Fruit fly (Drosophila melanogaster): ENCODE results near the gene Acbp3.
A peak's percentile ranks its signal among the peaks of the same experiment; 100 is the strongest.

The Acbp3 gene

DNA sequence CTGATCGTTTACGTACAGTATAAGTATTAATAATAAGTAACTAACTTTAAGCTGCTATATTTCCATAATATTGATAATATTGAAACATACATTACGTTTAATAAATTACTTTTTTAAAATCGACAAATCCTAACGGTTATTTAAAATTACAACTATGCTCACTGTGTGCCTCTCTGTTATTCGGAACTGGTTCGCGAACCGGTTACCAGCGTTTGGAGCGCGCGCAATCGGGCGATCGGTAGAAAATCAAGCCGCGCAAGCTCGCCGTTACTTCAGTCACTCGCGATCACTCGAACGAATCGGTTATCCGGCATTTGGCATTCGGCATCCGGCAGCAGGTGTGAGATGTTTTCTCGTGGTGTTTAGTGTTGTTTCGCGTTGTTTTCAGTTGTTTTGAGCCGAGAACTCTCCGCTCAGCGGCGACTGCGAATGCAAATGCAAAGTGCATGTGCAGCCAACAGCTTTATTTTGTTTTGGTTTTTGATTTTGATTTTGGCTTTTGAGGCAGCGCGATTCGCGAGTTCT, 36.1 kb upstream of the Acbp3 start, which contains the start of gene form3 (continued):
- TF ChIP-seq CG12659 (GFP tag; optimal IDR thresholded peaks at IDR 0.05), result no peak
- TF ChIP-seq CG14050 (GFP tag; IDR thresholded peaks at IDR 0.05), result no peak
- TF ChIP-seq CG7372 (GFP tag; IDR thresholded peaks at IDR 0.05), result no peak
- TF ChIP-seq corto (GFP tag; optimal IDR thresholded peaks at IDR 0.05), result no peak
- TF ChIP-seq CG1603 (tag; optimal IDR thresholded peaks at IDR 0.05), result no peak
- peak; percentile 12 for TF ChIP-seq nom (GFP tag; optimal IDR thresholded peaks at IDR 0.05)
- TF ChIP-seq Max (GFP tag; optimal IDR thresholded peaks at IDR 0.05), result no peak
- no peak for TF ChIP-seq Atf6 (GFP tag; IDR thresholded peaks at IDR 0.05)
- TF ChIP-seq mld (GFP tag; IDR thresholded peaks at IDR 0.05; ENCODE audit: partially characterized antibody), result no peak
- TF ChIP-seq chm (GFP tag; IDR thresholded peaks at IDR 0.05), result peak; percentile 50; the same call in 1 of the 2 replicates
- TF ChIP-seq Spps (tag; optimal IDR thresholded peaks at IDR 0.05), result no peak
- no peak for TF ChIP-seq Doc3 (GFP tag; IDR thresholded peaks at IDR 0.05; ENCODE audit: partially characterized antibody)
- peak; percentile 46; the same call in 1 of the 2 replicates for TF ChIP-seq Rfx (GFP tag; IDR thresholded peaks at IDR 0.05)
- TF ChIP-seq NFAT (GFP tag; IDR thresholded peaks at IDR 0.05), result 0 out of 2 replicates have a peak, but pooled peaks have one; percentile 16
- peak; percentile 39; the same call in 1 of the 4 replicates for TF ChIP-seq chinmo (GFP tag; IDR thresholded peaks at IDR 0.05; ENCODE audit: partially characterized antibody)
- no peak for TF ChIP-seq zen2 (GFP tag; IDR thresholded peaks at IDR 0.05; ENCODE audit: partially characterized antibody)
- TF ChIP-seq zfh1 (GFP tag; IDR thresholded peaks at IDR 0.05), result 0 out of 3 replicates have a peak, but pooled peaks have one; percentile 8
- no peak for TF ChIP-seq ttk (GFP tag; IDR thresholded peaks at IDR 0.05)
- no peak for TF ChIP-seq dan (GFP tag; IDR thresholded peaks at IDR 0.05)
- no peak for TF ChIP-seq CG15479 (GFP tag; optimal IDR thresholded peaks at IDR 0.05)
- TF ChIP-seq pb (GFP tag; optimal IDR thresholded peaks at IDR 0.05), result no peak
- no peak for TF ChIP-seq CG12299 (tag; optimal IDR thresholded peaks at IDR 0.05)
- TF ChIP-seq Dfd (GFP tag; optimal IDR thresholded peaks at IDR 0.05), result no peak
- TF ChIP-seq CG31365 (tag; optimal IDR thresholded peaks at IDR 0.05), result no peak
- no peak for TF ChIP-seq tap (tag; optimal IDR thresholded peaks at IDR 0.05)
- peak; percentile 25; the same call in 1 of the 2 replicates for TF ChIP-seq slbo (GFP tag; IDR thresholded peaks at IDR 0.05)
- no peak for TF ChIP-seq CG4360 (GFP tag; IDR thresholded peaks at IDR 0.05)
- no peak for TF ChIP-seq CG12155 (GFP tag; optimal IDR thresholded peaks at IDR 0.05)
- TF ChIP-seq CG32767 (GFP tag; IDR thresholded peaks at IDR 0.05), result no peak
- TF ChIP-seq so (GFP tag; IDR thresholded peaks at IDR 0.05), result no peak
- TF ChIP-seq CG11093 (GFP tag; IDR thresholded peaks at IDR 0.05), result no peak
- no peak for TF ChIP-seq CG16779 (GFP tag; IDR thresholded peaks at IDR 0.05)
- TF ChIP-seq CG9609 (GFP tag; optimal IDR thresholded peaks at IDR 0.05), result no peak
- no peak for TF ChIP-seq CG3407 (GFP tag; optimal IDR thresholded peaks at IDR 0.05)
- no peak for TF ChIP-seq abd-A (tag; optimal IDR thresholded peaks at IDR 0.05)
- TF ChIP-seq Bdp1 (GFP tag; optimal IDR thresholded peaks at IDR 0.05), result no peak
- TF ChIP-seq ranshi (GFP tag; IDR thresholded peaks at IDR 0.05), result peak; percentile 21; the same call in 1 of the 2 replicates
- TF ChIP-seq gro (GFP tag; optimal IDR thresholded peaks at IDR 0.05), result no peak
- TF ChIP-seq seq (GFP tag; IDR thresholded peaks at IDR 0.05), result no peak
- TF ChIP-seq CG34376 (GFP tag; optimal IDR thresholded peaks at IDR 0.05), result no peak
- TF ChIP-seq bbx (GFP tag; IDR thresholded peaks at IDR 0.05; ENCODE audit: partially characterized antibody), result 0 out of 2 replicates have a peak, but pooled peaks have one; percentile 52
- TF ChIP-seq CG14860 (GFP tag; IDR thresholded peaks at IDR 0.05; ENCODE audit: partially characterized antibody), result no peak
- peak; percentile 98 for TF ChIP-seq CG15514 (GFP tag; optimal IDR thresholded peaks at IDR 0.05)
- no peak for TF ChIP-seq fd102C (GFP tag; optimal IDR thresholded peaks at IDR 0.05)
- TF ChIP-seq stc (GFP tag; IDR thresholded peaks at IDR 0.05), result no peak
- no peak for TF ChIP-seq dati (GFP tag; IDR thresholded peaks at IDR 0.05)
- TF ChIP-seq CG14667 (GFP tag; IDR thresholded peaks at IDR 0.05), result no peak
- TF ChIP-seq ci (GFP tag; IDR thresholded peaks at IDR 0.05), result peak; percentile 45; the same call in 1 of the 3 replicates
- TF ChIP-seq fd96Cb (tag; optimal IDR thresholded peaks at IDR 0.05), result no peak
- peak; percentile 28; the same call in 1 of the 3 replicates for TF ChIP-seq sr (GFP tag; IDR thresholded peaks at IDR 0.05)
- no peak for TF ChIP-seq sisA (GFP tag; IDR thresholded peaks at IDR 0.05)

Data from whole organism, embryonic.